Fruit fly (Drosophila melanogaster) whole organism, pupa: ENCODE measurements around the gene CG10428.

Experiments
- CG10348 ChIP-seq: fragments of 200-800 bp; sonication (Bioruptor generic); IDR thresholded peaks from 2 replicates; pipeline ENCODE4 v1.3.6; 2022; ENCODE audit warnings: missing biosample characterization, missing genetic modification characterization
- CG12605 ChIP-seq: fragments of 200-800 bp; sonication (Bioruptor generic); IDR thresholded peaks from 2 replicates; pipeline ENCODE4 v1.3.6; 2022; ENCODE audit warnings: missing biosample characterization, missing genetic modification characterization
- CG13204 ChIP-seq: fragments of 200-800 bp; sonication (Bioruptor generic); optimal IDR thresholded peaks from 2 replicates; lab custom pipeline; 2018; ENCODE audit warnings: missing biosample characterization, mild to moderate bottlenecking, missing genetic modification characterization, moderate library complexity
- CG14655 ChIP-seq: fragments of 200-800 bp; sonication (Bioruptor generic); optimal IDR thresholded peaks from 3 replicates; lab custom pipeline; 2017; ENCODE audit warnings: mild to moderate bottlenecking, missing biosample characterization, missing genetic modification reagents, missing genetic modification characterization
- CG15710 ChIP-seq: fragments of 200-800 bp; sonication (Bioruptor generic); optimal IDR thresholded peaks from 2 replicates; lab custom pipeline; 2018; ENCODE audit warnings: missing biosample characterization, mild to moderate bottlenecking, missing genetic modification characterization, moderate library complexity
- CG17806 ChIP-seq: fragments of 200-800 bp; sonication (Bioruptor generic); optimal IDR thresholded peaks from 2 replicates; lab custom pipeline; 2018; ENCODE audit warnings: missing biosample characterization, mild to moderate bottlenecking, missing genetic modification characterization, moderate library complexity
- CG34367 ChIP-seq: fragments of 200-800 bp; sonication (Bioruptor generic); optimal IDR thresholded peaks from 2 replicates; lab custom pipeline; 2018; ENCODE audit warnings: missing biosample characterization, mild to moderate bottlenecking, missing genetic modification characterization
- CG8159 ChIP-seq: fragments of 200-800 bp; sonication (Bioruptor generic); optimal IDR thresholded peaks from 3 replicates; lab custom pipeline; 2018; ENCODE audit warnings: missing biosample characterization, mild to moderate bottlenecking, missing genetic modification characterization, moderate library complexity
- CG9948 ChIP-seq: fragments of 200-800 bp; sonication (Bioruptor generic); optimal IDR thresholded peaks from 2 replicates; lab custom pipeline; 2018; ENCODE audit warnings: missing biosample characterization, mild to moderate bottlenecking, missing genetic modification characterization, moderate library complexity
- EcR ChIP-seq: fragments of 200-800 bp; sonication (Bioruptor generic); optimal IDR thresholded peaks from 3 replicates; lab custom pipeline; 2019; ENCODE audit warnings: missing biosample characterization, missing genetic modification characterization, mild to moderate bottlenecking, moderate library complexity, missing genetic modification reagents
- Ets98B ChIP-seq: fragments of 200-800 bp; sonication (Bioruptor generic); IDR thresholded peaks from 2 replicates; pipeline ENCODE4 v1.3.6; 2022; ENCODE audit warnings: missing biosample characterization, missing genetic modification characterization
- Pif1A ChIP-seq: fragments of 200-800 bp; sonication (Bioruptor generic); optimal IDR thresholded peaks from 3 replicates; lab custom pipeline; 2016; ENCODE audit warnings: missing biosample characterization, missing genetic modification characterization
- Pif1B ChIP-seq: fragments of 200-800 bp; sonication (Bioruptor generic); optimal IDR thresholded peaks from 3 replicates; lab custom pipeline; 2016; ENCODE audit warnings: missing biosample characterization, missing genetic modification characterization
- Snoo ChIP-seq: fragments of 200-800 bp; sonication (Bioruptor generic); optimal IDR thresholded peaks from 3 replicates; lab custom pipeline; 2017; ENCODE audit warnings: missing biosample characterization, mild to moderate bottlenecking, missing genetic modification characterization, inconsistent platforms
- fd96Ca ChIP-seq: fragments of 200-800 bp; sonication (Bioruptor generic); IDR thresholded peaks from 3 replicates; pipeline ENCODE4 v1.3.6; 2022; ENCODE audit warnings: missing biosample characterization, missing genetic modification characterization
- gl ChIP-seq: fragments of 200-800 bp; sonication (Bioruptor generic); optimal IDR thresholded peaks from 2 replicates; lab custom pipeline; 2018; ENCODE audit warnings: missing biosample characterization, mild to moderate bottlenecking, missing genetic modification characterization

Gene CG10428

dm6 chr2L:18990720-18991119 lies 42.0 kb downstream of the CG10428 start, which contains the start of gene CG15169:
Gene CG15169, plus strand, starts transcription at chr2L:18991020.
- TF ChIP-seq Ets98B (GFP tag; lab: Robert Waterston, UW) (no peak), EcR (peak; percentile 17), CG10348 (GFP tag; lab: Robert Waterston, UW) (no peak)

- TF ChIP-seq CG13204 (GFP tag; lab: Kevin White, UChicago) (no peak), Pif1B (GFP tag; lab: Kevin White, UChicago) (no peak), CG12605 (GFP tag; lab: Robert Waterston, UW) (no peak), CG15710 (tag; lab: Kevin White, UChicago) (no peak), CG17806 (no peak), fd96Ca (GFP tag; lab: Robert Waterston, UW) (no peak), Pif1A (no peak), Ets98B (GFP tag; lab: Robert Waterston, UW) (no peak), CG34367 (tag; lab: Kevin White, UChicago) (no peak)
These were observed 43.5 kb downstream of the CG10428 start, which contains the start of gene CG46465 for dm6 chr2L:18992196-18992595. Gene CG46465, plus strand, starts transcription at chr2L:18992496.

DNA sequence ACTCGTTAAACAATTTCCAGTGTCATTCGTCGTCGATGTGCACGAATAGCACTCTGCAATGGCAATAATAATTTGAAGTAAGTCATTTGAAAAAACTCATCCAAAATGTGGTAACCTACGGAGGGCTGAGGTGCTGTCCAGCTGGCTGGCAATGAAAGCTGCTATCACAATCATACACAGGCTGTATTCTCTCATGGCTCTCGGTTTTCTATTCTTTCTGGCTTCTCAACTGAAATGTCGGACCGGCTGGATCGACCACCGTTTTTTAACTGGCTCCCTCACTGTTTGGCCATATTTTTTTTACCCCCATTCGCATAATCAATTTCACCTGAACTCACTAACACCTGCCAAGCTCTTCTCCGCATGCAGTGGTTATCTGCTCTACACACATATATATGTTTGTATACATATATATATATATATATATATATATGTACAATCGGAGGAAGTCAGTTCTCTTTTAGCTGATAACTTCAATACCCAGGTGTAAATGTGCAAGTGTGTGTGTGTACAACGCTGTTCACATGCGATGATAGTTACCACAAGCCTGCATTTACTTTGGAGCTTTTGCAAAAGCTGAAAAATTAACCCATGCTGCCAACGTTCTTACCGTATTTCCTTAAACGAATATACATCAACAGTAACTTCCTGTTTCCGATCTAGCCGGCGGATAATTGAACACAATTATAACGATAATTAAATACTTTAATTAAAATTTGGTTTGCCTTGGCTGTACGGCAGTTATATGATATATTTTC lies 47.2 kb downstream of the CG10428 start, which contains the start of gene CG10650:
Gene CG10650, minus strand, starts transcription at position 275 of the 758 bp plus-strand sequence.
- TF ChIP-seq EcR: peak; percentile 5
- no peak for TF ChIP-seq Pif1B (GFP tag; lab: Kevin White, UChicago)

DNA sequence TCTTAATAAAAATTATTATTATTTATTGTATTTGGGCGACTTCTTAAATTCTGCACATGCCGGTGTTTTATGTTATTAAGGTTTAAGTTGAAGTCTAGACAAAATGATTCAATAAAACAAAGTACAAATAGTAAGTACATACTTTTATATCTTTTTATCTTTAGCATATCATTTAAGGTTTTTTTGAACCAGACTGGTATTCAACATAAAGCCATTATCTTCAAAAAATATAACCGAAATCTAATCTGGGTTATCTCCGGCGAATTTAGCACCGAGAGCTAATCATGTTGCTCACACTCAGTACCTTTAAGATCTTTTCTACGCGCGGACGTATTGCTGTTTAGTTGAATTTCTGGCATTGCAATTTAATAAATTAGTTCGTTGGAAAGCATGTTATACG lies 48.5 kb downstream of the CG10428 start, which contains the start of gene CG31792:
Gene CG31792, plus strand, starts transcription at position 301 of the 400 bp plus-strand sequence.
- no peak for TF ChIP-seq CG10348 (GFP tag; lab: Robert Waterston, UW)
- TF ChIP-seq Pif1A: no peak
- TF ChIP-seq CG14655 (GFP tag; lab: Kevin White, UChicago): no peak
- TF ChIP-seq CG34367 (tag; lab: Kevin White, UChicago): no peak
- no peak for TF ChIP-seq CG8159 (tag; lab: Kevin White, UChicago)
- no peak for TF ChIP-seq EcR
- TF ChIP-seq fd96Ca (GFP tag; lab: Robert Waterston, UW): no peak
- no peak for TF ChIP-seq Snoo (tag; lab: Kevin White, UChicago)
- no peak for TF ChIP-seq CG9948 (tag; lab: Kevin White, UChicago)
- TF ChIP-seq Pif1B (GFP tag; lab: Kevin White, UChicago): no peak
- no peak for TF ChIP-seq gl (tag; lab: Kevin White, UChicago)
- no peak for TF ChIP-seq Ets98B (GFP tag; lab: Robert Waterston, UW)
- TF ChIP-seq CG13204 (GFP tag; lab: Kevin White, UChicago): no peak
- TF ChIP-seq CG15710 (tag; lab: Kevin White, UChicago): no peak
- TF ChIP-seq CG17806: no peak
- no peak for TF ChIP-seq CG12605 (GFP tag; lab: Robert Waterston, UW)
- TF ChIP-seq, all 21 proteins: peak for 0
